Worm (Caenorhabditis elegans): ENCODE results near the gene cogc-2.

DNA sequence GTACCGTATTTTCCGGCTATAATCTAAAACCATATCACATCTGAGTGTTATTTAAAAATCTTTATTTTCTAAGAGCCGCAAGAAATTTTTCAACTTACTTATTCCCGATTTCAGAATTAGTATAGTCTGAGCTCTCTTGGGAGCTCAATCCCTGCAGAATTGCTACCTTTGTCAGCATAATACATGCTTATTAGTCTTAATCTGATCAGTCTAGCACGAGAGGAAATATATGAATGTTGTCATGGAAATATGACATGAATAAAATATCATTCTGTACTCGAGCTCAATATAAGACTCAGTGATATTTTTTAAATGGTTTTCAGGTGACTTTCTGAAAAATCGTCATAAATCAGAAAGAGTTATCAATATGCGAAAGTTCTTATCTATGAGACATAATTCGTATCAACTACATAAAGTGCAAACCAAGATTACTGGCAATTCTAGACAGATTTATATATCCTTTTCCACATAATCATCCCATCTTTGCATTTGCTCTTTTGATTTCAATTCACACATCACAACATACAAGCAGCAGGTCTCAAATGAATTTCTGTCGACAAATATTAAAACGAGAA is 6.1 kb upstream of the cogc-2 start:
- no peak for TF ChIP-seq klf-2 (GFP tag; conservative IDR thresholded peaks at IDR 0.05)
- TF ChIP-seq T22C8.4 (GFP tag; IDR thresholded peaks at IDR 0.05): no peak
